Fruit fly (Drosophila melanogaster) whole organism, prepupa: ENCODE measurements around the gene CG45544.

Experiments used
- CG11294 ChIP-seq: fragments of 200-800 bp; sonication (Bioruptor generic); IDR thresholded peaks from 2 replicates; pipeline ENCODE4 v1.3.6; 2022; ENCODE audit warnings: missing biosample characterization, missing genetic modification characterization
- CG11762 ChIP-seq: fragments of 200-800 bp; sonication (Bioruptor generic); optimal IDR thresholded peaks from 3 replicates; lab custom pipeline; 2016; ENCODE audit warnings: missing biosample characterization, missing genetic modification characterization; ENCODE audit not compliant: insufficient read depth
- CG11902 ChIP-seq: fragments of 200-800 bp; sonication (Bioruptor generic); optimal IDR thresholded peaks from 3 replicates; lab custom pipeline; 2016; ENCODE audit warnings: missing biosample characterization, missing genetic modification characterization
- CG15336 ChIP-seq: fragments of 200-800 bp; sonication (Bioruptor generic); IDR thresholded peaks from 2 replicates; pipeline ENCODE4 v1.3.6; 2022; ENCODE audit warnings: missing biosample characterization, missing genetic modification characterization
- CG1621 ChIP-seq: fragments of 200-800 bp; sonication (Bioruptor generic); optimal IDR thresholded peaks from 3 replicates; lab custom pipeline; 2018; ENCODE audit warnings: missing biosample characterization, mild to moderate bottlenecking, missing genetic modification characterization
- CG16779 ChIP-seq: fragments of 200-800 bp; sonication (Bioruptor generic); optimal IDR thresholded peaks from 3 replicates; lab custom pipeline; 2017; ENCODE audit warnings: missing biosample characterization, mild to moderate bottlenecking, missing genetic modification characterization
- CG3032 ChIP-seq: fragments of 200-800 bp; optimal IDR thresholded peaks from 2 replicates; lab custom pipeline; 2019; ENCODE audit warnings: missing biosample characterization, mild to moderate bottlenecking, missing genetic modification characterization, moderate library complexity
- CG32006 ChIP-seq: fragments of 200-800 bp; sonication (Bioruptor generic); optimal IDR thresholded peaks from 3 replicates; lab custom pipeline; 2017; ENCODE audit warnings: missing biosample characterization, mild to moderate bottlenecking, missing genetic modification characterization
- CG3919 ChIP-seq: fragments of 200-800 bp; sonication (Bioruptor generic); optimal IDR thresholded peaks from 3 replicates; lab custom pipeline; 2016; ENCODE audit warnings: missing biosample characterization, missing genetic modification characterization
- CG6163 ChIP-seq: fragments of 200-800 bp; sonication (Bioruptor generic); IDR thresholded peaks from 3 replicates; pipeline ENCODE4 v1.3.6; 2022; ENCODE audit warnings: missing biosample characterization, missing genetic modification characterization
- CG6276 ChIP-seq: fragments of 200-800 bp; sonication (Bioruptor generic); optimal IDR thresholded peaks from 2 replicates; lab custom pipeline; 2017; ENCODE audit warnings: missing biosample characterization, mild to moderate bottlenecking, missing genetic modification characterization
- CG6792 ChIP-seq: fragments of 200-800 bp; sonication (Bioruptor generic); optimal IDR thresholded peaks from 3 replicates; lab custom pipeline; 2016; ENCODE audit warnings: missing biosample characterization, missing genetic modification characterization
- CG6808 ChIP-seq: fragments of 200-800 bp; sonication (Bioruptor generic); optimal IDR thresholded peaks from 3 replicates; lab custom pipeline; 2017; ENCODE audit warnings: missing biosample characterization, missing genetic modification characterization, mild to moderate bottlenecking, moderate library complexity, missing genetic modification reagents
- CG6854 ChIP-seq: fragments of 200-800 bp; sonication (Bioruptor generic); optimal IDR thresholded peaks from 2 replicates; lab custom pipeline; 2017; ENCODE audit warnings: missing biosample characterization, mild to moderate bottlenecking, missing genetic modification characterization
- CG7368 ChIP-seq: fragments of 200-800 bp; sonication (Bioruptor generic); optimal IDR thresholded peaks from 3 replicates; lab custom pipeline; 2016; ENCODE audit warnings: missing biosample characterization, missing genetic modification characterization
- CG8119 ChIP-seq: fragments of 200-800 bp; sonication (Bioruptor generic); IDR thresholded peaks from 3 replicates; pipeline ENCODE4 v1.3.6; 2022; ENCODE audit warnings: missing biosample characterization, missing genetic modification characterization
- CG8319 ChIP-seq: fragments of 200-800 bp; sonication (Bioruptor generic); optimal IDR thresholded peaks from 3 replicates; lab custom pipeline; 2016; ENCODE audit warnings: missing biosample characterization, missing genetic modification characterization
- CG8632 ChIP-seq: fragments of 200-800 bp; sonication (Bioruptor generic); optimal IDR thresholded peaks from 3 replicates; lab custom pipeline; 2016; ENCODE audit warnings: missing biosample characterization, missing genetic modification characterization
- CG9139 ChIP-seq: fragments of 200-800 bp; sonication (Bioruptor generic); optimal IDR thresholded peaks from 3 replicates; lab custom pipeline; 2017; ENCODE audit warnings: missing biosample characterization, mild to moderate bottlenecking, missing genetic modification characterization
- Eip78C ChIP-seq: fragments of 200-800 bp; sonication (Bioruptor generic); peaks from one replicate; lab custom pipeline; 2016; ENCODE audit warnings: missing biosample characterization, missing genetic modification characterization
- Eip93F ChIP-seq: fragments of 200-800 bp; sonication (Bioruptor generic); optimal IDR thresholded peaks from 2 replicates; lab custom pipeline; 2016; ENCODE audit warnings: missing biosample characterization, mild to moderate bottlenecking, missing genetic modification characterization
- Ets21C ChIP-seq: fragments of 200-800 bp; sonication (Bioruptor generic); optimal IDR thresholded peaks from 3 replicates; lab custom pipeline; 2016; ENCODE audit warnings: missing biosample characterization, missing genetic modification characterization
- Gug ChIP-seq: fragments of 200-800 bp; sonication (Bioruptor generic); IDR thresholded peaks from 2 replicates; pipeline ENCODE4 v1.3.6; 2022; ENCODE audit warnings: missing biosample characterization, missing genetic modification characterization
- Hr38 ChIP-seq: sonication (Bioruptor generic); optimal IDR thresholded peaks from 2 replicates; lab custom pipeline; 2016; ENCODE audit warnings: missing biosample characterization, missing genetic modification characterization
- Hr39 ChIP-seq: fragments of 200-800 bp; sonication (Bioruptor generic); optimal IDR thresholded peaks from 2 replicates; lab custom pipeline; 2016; ENCODE audit warnings: missing biosample characterization, missing genetic modification characterization
- Lpt ChIP-seq: fragments of 200-800 bp; sonication (Bioruptor generic); optimal IDR thresholded peaks from 3 replicates; lab custom pipeline; 2016; ENCODE audit warnings: missing biosample characterization, missing genetic modification characterization
- OdsH ChIP-seq: fragments of 200-800 bp; sonication (Bioruptor generic); optimal IDR thresholded peaks from 3 replicates; lab custom pipeline; 2016; ENCODE audit warnings: missing biosample characterization, missing genetic modification characterization
- Smox ChIP-seq: fragments of 200-800 bp; sonication (Bioruptor generic); optimal IDR thresholded peaks from 3 replicates; lab custom pipeline; 2016; ENCODE audit warnings: missing biosample characterization, missing genetic modification characterization
- Sox102F ChIP-seq: fragments of 200-800 bp; sonication (Bioruptor generic); optimal IDR thresholded peaks from 2 replicates; lab custom pipeline; 2016; ENCODE audit warnings: missing biosample characterization, mild to moderate bottlenecking, missing genetic modification characterization
- Sox14 ChIP-seq: fragments of 200-800 bp; sonication (Bioruptor generic); optimal IDR thresholded peaks from 3 replicates; lab custom pipeline; 2016; ENCODE audit warnings: missing biosample characterization, missing genetic modification characterization
- Sox15 ChIP-seq: fragments of 200-800 bp; sonication (Bioruptor generic); optimal IDR thresholded peaks from 3 replicates; lab custom pipeline; 2016; ENCODE audit warnings: missing biosample characterization, missing genetic modification characterization
- achi ChIP-seq: fragments of 200-800 bp; sonication (Bioruptor generic); optimal IDR thresholded peaks from 3 replicates; lab custom pipeline; 2016; ENCODE audit warnings: missing biosample characterization, missing genetic modification characterization
- acj6 ChIP-seq: fragments of 200-800 bp; sonication (Bioruptor generic); optimal IDR thresholded peaks from 3 replicates; lab custom pipeline; 2016; ENCODE audit warnings: missing biosample characterization, missing genetic modification characterization
- cyc ChIP-seq: fragments of 200-800 bp; sonication (Bioruptor generic); optimal IDR thresholded peaks from 3 replicates; lab custom pipeline; 2016; ENCODE audit warnings: missing biosample characterization, missing genetic modification characterization
- dac ChIP-seq: fragments of 200-800 bp; sonication (Bioruptor generic); optimal IDR thresholded peaks from 2 replicates; lab custom pipeline; 2017; ENCODE audit warnings: missing biosample characterization, mild to moderate bottlenecking, missing genetic modification characterization
- eg ChIP-seq: fragments of 200-800 bp; sonication (Bioruptor generic); IDR thresholded peaks from 3 replicates; pipeline ENCODE4 v1.3.6; 2022; ENCODE audit warnings: missing biosample characterization, missing genetic modification characterization
- esn ChIP-seq: fragments of 200-800 bp; sonication (Bioruptor generic); optimal IDR thresholded peaks from 2 replicates; lab custom pipeline; 2016; ENCODE audit warnings: missing biosample characterization, mild to moderate bottlenecking, missing genetic modification characterization, moderate library complexity
- fd59A ChIP-seq: fragments of 200-800 bp; sonication (Bioruptor generic); optimal IDR thresholded peaks from 2 replicates; lab custom pipeline; 2017; ENCODE audit warnings: missing biosample characterization, mild to moderate bottlenecking, missing genetic modification characterization, missing genetic modification reagents
- fd85E ChIP-seq: fragments of 200-800 bp; sonication (Bioruptor generic); optimal IDR thresholded peaks from 3 replicates; lab custom pipeline; 2016; ENCODE audit warnings: missing biosample characterization, missing genetic modification characterization
- fkh ChIP-seq: fragments of 200-800 bp; sonication (Bioruptor generic); optimal IDR thresholded peaks from 3 replicates; lab custom pipeline; 2017; ENCODE audit warnings: missing biosample characterization, mild to moderate bottlenecking, missing genetic modification characterization, moderate library complexity
- lz ChIP-seq: fragments of 200-800 bp; sonication (Bioruptor generic); optimal IDR thresholded peaks from 3 replicates; lab custom pipeline; 2016; ENCODE audit warnings: missing biosample characterization, missing genetic modification characterization
- net ChIP-seq: fragments of 200-800 bp; sonication (Bioruptor generic); optimal IDR thresholded peaks from 3 replicates; lab custom pipeline; 2016; ENCODE audit warnings: missing biosample characterization, missing genetic modification characterization
- pdm3 ChIP-seq: fragments of 200-800 bp; sonication (Bioruptor generic); optimal IDR thresholded peaks from 3 replicates; lab custom pipeline; 2016; ENCODE audit warnings: missing biosample characterization, missing genetic modification characterization
- salr ChIP-seq, 2 experiments: fragments of 200-800 bp; sonication (Bioruptor generic); optimal IDR thresholded peaks; 3 replicates each; lab custom pipeline; 2016 to 2018; ENCODE audit warnings: missing biosample characterization in 2 of 2, missing genetic modification characterization in 2 of 2, mild to moderate bottlenecking in 1 of 2
- spab ChIP-seq: fragments of 200-800 bp; sonication (Bioruptor generic); optimal IDR thresholded peaks from 2 replicates; lab custom pipeline; 2017; ENCODE audit warnings: missing biosample characterization, mild to moderate bottlenecking, missing genetic modification characterization, missing genetic modification reagents
- ss ChIP-seq, 2 experiments: fragments of 200-800 bp; sonication (Bioruptor generic); optimal IDR thresholded peaks; 2 replicates in 1 of 2; 3 replicates in 1 of 2; lab custom pipeline; 2017 to 2018; ENCODE audit warnings: mild to moderate bottlenecking in 2 of 2, missing biosample characterization in 2 of 2, missing genetic modification characterization in 2 of 2, moderate library complexity in 1 of 2
- topi ChIP-seq: fragments of 200-800 bp; sonication (Bioruptor generic); optimal IDR thresholded peaks from 3 replicates; lab custom pipeline; 2016; ENCODE audit warnings: missing biosample characterization, missing genetic modification characterization

Gene CG45544

dm6 chr3R:29255963-29256527, at the start of gene CG45544 (continued):
- TF ChIP-seq CG3919 (peak; percentile 96), CG8319 (GFP tag; lab: Kevin White, UChicago) (peak; percentile 91), Sox15 (GFP tag; lab: Kevin White, UChicago) (peak; percentile 87), CG1621 (tag; lab: Kevin White, UChicago) (peak; percentile 98), CG11762 (peak; percentile 86), CG32006 (peak; percentile 82), fkh (GFP tag; lab: Kevin White, UChicago) (no peak), OdsH (GFP tag; lab: Kevin White, UChicago) (peak; percentile 91)

DNA sequence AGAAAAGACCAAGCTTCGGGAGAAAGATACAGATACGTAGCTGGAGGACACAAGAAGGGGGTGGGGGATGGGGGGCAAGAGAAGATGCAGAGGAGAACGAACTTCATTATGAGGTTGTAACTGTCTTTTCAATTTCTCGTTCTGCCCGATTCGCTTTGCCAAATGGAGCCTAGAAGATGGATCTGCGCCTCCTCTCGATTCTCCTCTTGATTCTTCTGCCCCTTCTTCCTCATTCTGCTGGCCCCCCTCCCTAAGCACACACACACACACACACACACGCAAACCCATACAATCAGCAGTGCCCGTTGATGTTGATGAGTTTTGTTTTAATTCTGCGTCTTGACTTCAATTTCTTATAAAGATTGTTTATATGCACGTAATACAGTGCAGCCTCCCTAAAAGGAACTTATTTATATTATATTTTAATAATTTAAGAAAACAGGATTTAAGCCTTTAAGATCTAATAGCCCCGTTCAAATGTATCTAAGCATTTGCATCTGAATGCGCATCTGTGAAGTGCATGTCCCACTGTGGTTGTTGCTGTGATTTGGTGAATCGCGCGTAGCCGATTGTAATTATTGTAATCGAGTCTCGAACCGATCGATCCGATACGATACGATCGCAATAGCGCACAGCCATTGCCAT, 49.2 kb upstream of the CG45544 start:
- TF ChIP-seq CG9139 (peak; percentile 79), CG11902 (GFP tag; lab: Kevin White, UChicago) (peak; percentile 88), CG3032 (tag; lab: Kevin White, UChicago) (peak; percentile 95), CG15336 (GFP tag; lab: Robert Waterston, UW) (peak; percentile 91), OdsH (GFP tag; lab: Kevin White, UChicago) (peak; percentile 91), Ets21C (peak; percentile 58), CG11294 (GFP tag; lab: Robert Waterston, UW) (peak; percentile 81), CG8632 (GFP tag; lab: Kevin White, UChicago) (peak; percentile 84), dac (GFP tag; lab: Kevin White, UChicago) (peak; percentile 77), Gug (GFP tag; lab: Robert Waterston, UW) (peak; percentile 86), Hr38 (GFP tag; lab: Kevin White, UChicago) (no peak), Sox15 (GFP tag; lab: Kevin White, UChicago) (peak; percentile 79), pdm3 (peak; percentile 85), esn (GFP tag; lab: Kevin White, UChicago) (peak; percentile 87), fkh (GFP tag; lab: Kevin White, UChicago) (no peak), salr (GFP tag; optimal IDR thresholded peaks at IDR 0.05; lab: Kevin White, UChicago) (peak; percentile 56 to 88), Hr39 (GFP tag; lab: Kevin White, UChicago) (peak; percentile 82), CG6163 (GFP tag; lab: Robert Waterston, UW) (peak; percentile 96), CG3919 (peak; percentile 91), spab (GFP tag; lab: Kevin White, UChicago) (peak; percentile 89), acj6 (GFP tag; lab: Kevin White, UChicago) (peak; percentile 89), cyc (GFP tag; lab: Kevin White, UChicago) (peak; percentile 78), CG6276 (GFP tag; lab: Kevin White, UChicago) (peak; percentile 85), fd59A (GFP tag; lab: Kevin White, UChicago) (peak; percentile 88), Lpt (GFP tag; lab: Kevin White, UChicago) (peak; percentile 44), CG7368 (peak; percentile 79), achi (GFP tag; lab: Kevin White, UChicago) (peak; percentile 87), Eip93F (GFP tag; lab: Kevin White, UChicago) (peak; percentile 80), Sox102F (peak; percentile 83), Sox14 (GFP tag; lab: Kevin White, UChicago) (peak; percentile 83), net (GFP tag; lab: Kevin White, UChicago) (peak; percentile 84), ss (GFP tag; optimal IDR thresholded peaks at IDR 0.05; lab: Kevin White, UChicago) (peak; percentile 91 to 92), eg (GFP tag; lab: Robert Waterston, UW) (peak; percentile 95), CG32006 (peak; percentile 92), topi (peak; percentile 84), Smox (GFP tag; lab: Kevin White, UChicago) (peak; percentile 81), CG6792 (GFP tag; lab: Kevin White, UChicago) (peak; percentile 83), CG6808 (GFP tag; lab: Kevin White, UChicago) (peak; percentile 91), CG16779 (tag; lab: Kevin White, UChicago) (peak; percentile 81), CG1621 (tag; lab: Kevin White, UChicago) (peak; percentile 89), Eip78C (peak; percentile 96), CG6854 (peak; percentile 83), CG8119 (GFP tag; lab: Robert Waterston, UW) (peak; percentile 88), lz (GFP tag; lab: Kevin White, UChicago) (peak; percentile 79), CG8319 (GFP tag; lab: Kevin White, UChicago) (peak; percentile 69), fd85E (GFP tag; lab: Kevin White, UChicago) (peak; percentile 6)
